Fruit fly (Drosophila melanogaster) whole organism, prepupa: ENCODE results near the gene CG5861.
A peak's percentile ranks its signal among the peaks of the same experiment; 100 is the strongest.

Experiments
- CG10631 ChIP-seq: fragments of 200-800 bp; sonication (Bioruptor generic); optimal IDR thresholded peaks from 2 replicates; lab custom pipeline; 2016; ENCODE audit warnings: missing biosample characterization, missing genetic modification characterization
- CG10669 ChIP-seq: fragments of 200-800 bp; sonication (Bioruptor generic); optimal IDR thresholded peaks from 3 replicates; lab custom pipeline; 2018; ENCODE audit warnings: missing biosample characterization, mild to moderate bottlenecking, missing genetic modification characterization, moderate library complexity
- CG11294 ChIP-seq: fragments of 200-800 bp; sonication (Bioruptor generic); IDR thresholded peaks from 2 replicates; pipeline ENCODE4 v1.3.6; 2022; ENCODE audit warnings: missing biosample characterization, missing genetic modification characterization
- CG11902 ChIP-seq: fragments of 200-800 bp; sonication (Bioruptor generic); optimal IDR thresholded peaks from 3 replicates; lab custom pipeline; 2016; ENCODE audit warnings: missing biosample characterization, missing genetic modification characterization
- CG15336 ChIP-seq: fragments of 200-800 bp; sonication (Bioruptor generic); IDR thresholded peaks from 2 replicates; pipeline ENCODE4 v1.3.6; 2022; ENCODE audit warnings: missing biosample characterization, missing genetic modification characterization
- CG1621 ChIP-seq: fragments of 200-800 bp; sonication (Bioruptor generic); optimal IDR thresholded peaks from 3 replicates; lab custom pipeline; 2018; ENCODE audit warnings: missing biosample characterization, mild to moderate bottlenecking, missing genetic modification characterization
- CG3032 ChIP-seq: fragments of 200-800 bp; optimal IDR thresholded peaks from 2 replicates; lab custom pipeline; 2019; ENCODE audit warnings: missing biosample characterization, mild to moderate bottlenecking, missing genetic modification characterization, moderate library complexity
- CG31627 ChIP-seq: fragments of 200-800 bp; sonication (Bioruptor generic); optimal IDR thresholded peaks from 3 replicates; lab custom pipeline; 2016; ENCODE audit warnings: missing biosample characterization, missing genetic modification characterization
- CG32006 ChIP-seq: fragments of 200-800 bp; sonication (Bioruptor generic); optimal IDR thresholded peaks from 3 replicates; lab custom pipeline; 2017; ENCODE audit warnings: missing biosample characterization, mild to moderate bottlenecking, missing genetic modification characterization
- CG3919 ChIP-seq: fragments of 200-800 bp; sonication (Bioruptor generic); optimal IDR thresholded peaks from 3 replicates; lab custom pipeline; 2016; ENCODE audit warnings: missing biosample characterization, missing genetic modification characterization
- CG4318 ChIP-seq: fragments of 200-800 bp; sonication (Bioruptor generic); optimal IDR thresholded peaks from 3 replicates; lab custom pipeline; 2017; ENCODE audit warnings: missing biosample characterization, mild to moderate bottlenecking, missing genetic modification characterization
- CG6163 ChIP-seq: fragments of 200-800 bp; sonication (Bioruptor generic); IDR thresholded peaks from 3 replicates; pipeline ENCODE4 v1.3.6; 2022; ENCODE audit warnings: missing biosample characterization, missing genetic modification characterization
- CG6276 ChIP-seq: fragments of 200-800 bp; sonication (Bioruptor generic); optimal IDR thresholded peaks from 2 replicates; lab custom pipeline; 2017; ENCODE audit warnings: missing biosample characterization, mild to moderate bottlenecking, missing genetic modification characterization
- CG6808 ChIP-seq: fragments of 200-800 bp; sonication (Bioruptor generic); optimal IDR thresholded peaks from 3 replicates; lab custom pipeline; 2017; ENCODE audit warnings: missing biosample characterization, missing genetic modification characterization, mild to moderate bottlenecking, moderate library complexity, missing genetic modification reagents
- CG6854 ChIP-seq: fragments of 200-800 bp; sonication (Bioruptor generic); optimal IDR thresholded peaks from 2 replicates; lab custom pipeline; 2017; ENCODE audit warnings: missing biosample characterization, mild to moderate bottlenecking, missing genetic modification characterization
- CG8119 ChIP-seq: fragments of 200-800 bp; sonication (Bioruptor generic); IDR thresholded peaks from 3 replicates; pipeline ENCODE4 v1.3.6; 2022; ENCODE audit warnings: missing biosample characterization, missing genetic modification characterization
- CG8632 ChIP-seq: fragments of 200-800 bp; sonication (Bioruptor generic); optimal IDR thresholded peaks from 3 replicates; lab custom pipeline; 2016; ENCODE audit warnings: missing biosample characterization, missing genetic modification characterization
- CG9139 ChIP-seq: fragments of 200-800 bp; sonication (Bioruptor generic); optimal IDR thresholded peaks from 3 replicates; lab custom pipeline; 2017; ENCODE audit warnings: missing biosample characterization, mild to moderate bottlenecking, missing genetic modification characterization
- Eip75B ChIP-seq: fragments of 200-800 bp; sonication (Bioruptor generic); optimal IDR thresholded peaks from 3 replicates; lab custom pipeline; 2016; ENCODE audit warnings: missing biosample characterization, missing genetic modification characterization
- Eip78C ChIP-seq: fragments of 200-800 bp; sonication (Bioruptor generic); peaks from one replicate; lab custom pipeline; 2016; ENCODE audit warnings: missing biosample characterization, missing genetic modification characterization
- Eip93F ChIP-seq: fragments of 200-800 bp; sonication (Bioruptor generic); optimal IDR thresholded peaks from 2 replicates; lab custom pipeline; 2016; ENCODE audit warnings: missing biosample characterization, mild to moderate bottlenecking, missing genetic modification characterization
- Ets21C ChIP-seq: fragments of 200-800 bp; sonication (Bioruptor generic); optimal IDR thresholded peaks from 3 replicates; lab custom pipeline; 2016; ENCODE audit warnings: missing biosample characterization, missing genetic modification characterization
- Ets96B ChIP-seq: fragments of 200-800 bp; optimal IDR thresholded peaks from 2 replicates; lab custom pipeline; 2019; ENCODE audit warnings: missing biosample characterization, mild to moderate bottlenecking, missing genetic modification characterization, moderate library complexity
- Hr38 ChIP-seq: sonication (Bioruptor generic); optimal IDR thresholded peaks from 2 replicates; lab custom pipeline; 2016; ENCODE audit warnings: missing biosample characterization, missing genetic modification characterization
- Hr39 ChIP-seq: fragments of 200-800 bp; sonication (Bioruptor generic); optimal IDR thresholded peaks from 2 replicates; lab custom pipeline; 2016; ENCODE audit warnings: missing biosample characterization, missing genetic modification characterization
- Hr4 ChIP-seq: fragments of 200-800 bp; sonication (Bioruptor generic); optimal IDR thresholded peaks from 3 replicates; lab custom pipeline; 2016; ENCODE audit warnings: missing biosample characterization, missing genetic modification characterization
- Met ChIP-seq: fragments of 200-800 bp; sonication (Bioruptor generic); optimal IDR thresholded peaks from 3 replicates; lab custom pipeline; 2016; ENCODE audit warnings: missing biosample characterization, missing genetic modification characterization
- OdsH ChIP-seq: fragments of 200-800 bp; sonication (Bioruptor generic); optimal IDR thresholded peaks from 3 replicates; lab custom pipeline; 2016; ENCODE audit warnings: missing biosample characterization, missing genetic modification characterization
- Smox ChIP-seq: fragments of 200-800 bp; sonication (Bioruptor generic); optimal IDR thresholded peaks from 3 replicates; lab custom pipeline; 2016; ENCODE audit warnings: missing biosample characterization, missing genetic modification characterization
- Sox14 ChIP-seq: fragments of 200-800 bp; sonication (Bioruptor generic); optimal IDR thresholded peaks from 3 replicates; lab custom pipeline; 2016; ENCODE audit warnings: missing biosample characterization, missing genetic modification characterization
- achi ChIP-seq: fragments of 200-800 bp; sonication (Bioruptor generic); optimal IDR thresholded peaks from 3 replicates; lab custom pipeline; 2016; ENCODE audit warnings: missing biosample characterization, missing genetic modification characterization
- acj6 ChIP-seq: fragments of 200-800 bp; sonication (Bioruptor generic); optimal IDR thresholded peaks from 3 replicates; lab custom pipeline; 2016; ENCODE audit warnings: missing biosample characterization, missing genetic modification characterization
- dac ChIP-seq: fragments of 200-800 bp; sonication (Bioruptor generic); optimal IDR thresholded peaks from 2 replicates; lab custom pipeline; 2017; ENCODE audit warnings: missing biosample characterization, mild to moderate bottlenecking, missing genetic modification characterization
- dsx ChIP-seq: fragments of 200-800 bp; optimal IDR thresholded peaks from 3 replicates; lab custom pipeline; 2019; ENCODE audit warnings: missing biosample characterization, mild to moderate bottlenecking, missing genetic modification characterization, moderate library complexity; ENCODE audit not compliant: poor library complexity, severe bottlenecking
- esn ChIP-seq: fragments of 200-800 bp; sonication (Bioruptor generic); optimal IDR thresholded peaks from 2 replicates; lab custom pipeline; 2016; ENCODE audit warnings: missing biosample characterization, mild to moderate bottlenecking, missing genetic modification characterization, moderate library complexity
- fd59A ChIP-seq: fragments of 200-800 bp; sonication (Bioruptor generic); optimal IDR thresholded peaks from 2 replicates; lab custom pipeline; 2017; ENCODE audit warnings: missing biosample characterization, mild to moderate bottlenecking, missing genetic modification characterization, missing genetic modification reagents
- fd85E ChIP-seq: fragments of 200-800 bp; sonication (Bioruptor generic); optimal IDR thresholded peaks from 3 replicates; lab custom pipeline; 2016; ENCODE audit warnings: missing biosample characterization, missing genetic modification characterization
- fkh ChIP-seq: fragments of 200-800 bp; sonication (Bioruptor generic); optimal IDR thresholded peaks from 3 replicates; lab custom pipeline; 2017; ENCODE audit warnings: missing biosample characterization, mild to moderate bottlenecking, missing genetic modification characterization, moderate library complexity
- lz ChIP-seq: fragments of 200-800 bp; sonication (Bioruptor generic); optimal IDR thresholded peaks from 3 replicates; lab custom pipeline; 2016; ENCODE audit warnings: missing biosample characterization, missing genetic modification characterization
- pdm3 ChIP-seq: fragments of 200-800 bp; sonication (Bioruptor generic); optimal IDR thresholded peaks from 3 replicates; lab custom pipeline; 2016; ENCODE audit warnings: missing biosample characterization, missing genetic modification characterization
- salr ChIP-seq, 2 experiments: fragments of 200-800 bp; sonication (Bioruptor generic); optimal IDR thresholded peaks; 3 replicates each; lab custom pipeline; 2016 to 2018; ENCODE audit warnings: missing biosample characterization in 2 of 2, missing genetic modification characterization in 2 of 2, mild to moderate bottlenecking in 1 of 2
- spab ChIP-seq: fragments of 200-800 bp; sonication (Bioruptor generic); optimal IDR thresholded peaks from 2 replicates; lab custom pipeline; 2017; ENCODE audit warnings: missing biosample characterization, mild to moderate bottlenecking, missing genetic modification characterization, missing genetic modification reagents
- svp ChIP-seq: fragments of 200-800 bp; sonication (Bioruptor generic); peaks from one replicate; lab custom pipeline; 2016; ENCODE audit warnings: missing biosample characterization, missing genetic modification characterization
- topi ChIP-seq: fragments of 200-800 bp; sonication (Bioruptor generic); optimal IDR thresholded peaks from 3 replicates; lab custom pipeline; 2016; ENCODE audit warnings: missing biosample characterization, missing genetic modification characterization
- vri ChIP-seq: fragments of 200-800 bp; sonication (Bioruptor generic); optimal IDR thresholded peaks from 3 replicates; lab custom pipeline; 2016; ENCODE audit warnings: missing biosample characterization, mild to moderate bottlenecking, missing genetic modification characterization

Gene CG5861

DNA sequence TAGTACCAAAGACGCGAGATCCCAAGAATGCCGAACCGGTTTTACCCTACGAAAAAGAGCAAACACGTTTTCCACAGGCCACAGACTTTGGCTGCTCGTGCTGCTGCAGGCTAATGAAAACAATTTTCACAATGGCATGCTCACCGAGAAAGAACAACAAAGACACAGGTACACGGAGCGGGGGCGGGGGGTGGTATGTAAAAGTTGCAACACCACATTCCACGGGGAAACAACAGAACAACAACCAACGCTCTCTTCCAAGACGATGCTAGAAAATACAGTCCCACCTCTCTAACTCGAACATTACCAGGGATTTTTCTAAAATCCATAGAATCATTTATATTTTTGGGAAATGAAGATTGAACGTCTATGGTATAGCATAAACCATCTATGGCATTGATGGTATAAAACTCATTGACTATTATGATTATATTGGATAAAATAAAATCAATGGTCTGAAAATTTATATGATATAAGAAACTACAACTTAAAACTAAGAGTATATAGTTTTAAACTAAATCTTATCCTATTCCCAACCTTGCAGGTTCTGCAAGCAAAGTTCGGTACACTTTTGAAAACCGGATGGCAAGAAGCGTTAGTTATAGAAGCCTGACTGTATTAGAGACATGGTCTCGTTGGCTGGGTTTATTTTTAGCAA lies 25.6 kb downstream of the CG5861 start:
- TF ChIP-seq OdsH (peak; percentile 44), CG10669 (GFP tag; lab: Kevin White, UChicago) (peak; percentile 4), CG6163 (no peak), CG8632 (GFP tag; lab: Kevin White, UChicago) (no peak), CG4318 (GFP tag; lab: Kevin White, UChicago) (peak; percentile 51), spab (GFP tag; lab: Kevin White, UChicago) (no peak), Hr39 (GFP tag; lab: Kevin White, UChicago) (peak; percentile 13), CG11294 (GFP tag; lab: Robert Waterston, UW) (no peak), Hr38 (GFP tag; lab: Kevin White, UChicago) (no peak), CG3032 (tag; lab: Kevin White, UChicago) (peak; percentile 50), acj6 (GFP tag; lab: Kevin White, UChicago) (peak; percentile 50), CG6808 (GFP tag; lab: Kevin White, UChicago) (peak; percentile 45), Smox (peak; percentile 15), Met (GFP tag; lab: Kevin White, UChicago) (peak; percentile 50), CG9139 (GFP tag; lab: Kevin White, UChicago) (no peak), dsx (GFP tag; lab: Kevin White, UChicago) (peak; percentile 16), Eip75B (GFP tag; lab: Kevin White, UChicago) (peak; percentile 34), Ets21C (GFP tag; lab: Kevin White, UChicago) (no peak), vri (GFP tag; lab: Kevin White, UChicago) (no peak), dac (GFP tag; lab: Kevin White, UChicago) (no peak), salr (GFP tag; optimal IDR thresholded peaks at IDR 0.05; lab: Kevin White, UChicago) (peak in 1 of 2 experiments; percentile 46), esn (GFP tag; lab: Kevin White, UChicago) (no peak), Eip93F (no peak), CG3919 (peak; percentile 1), topi (GFP tag; lab: Kevin White, UChicago) (peak; percentile 4), fd85E (GFP tag; lab: Kevin White, UChicago) (no peak), CG6276 (peak; percentile 11), Sox14 (GFP tag; lab: Kevin White, UChicago) (peak; percentile 43), achi (GFP tag; lab: Kevin White, UChicago) (peak; percentile 50), CG6854 (GFP tag; lab: Kevin White, UChicago) (no peak), CG8119 (GFP tag; lab: Robert Waterston, UW) (peak; percentile 62), svp (GFP tag; lab: Kevin White, UChicago) (peak; percentile 44), lz (GFP tag; lab: Kevin White, UChicago) (peak; percentile 9), Ets96B (tag; lab: Kevin White, UChicago) (peak; percentile 38), CG32006 (GFP tag; lab: Kevin White, UChicago) (peak; percentile 81), CG1621 (no peak), fkh (GFP tag; lab: Kevin White, UChicago) (no peak), CG15336 (GFP tag; lab: Robert Waterston, UW) (peak; percentile 40; the same call in 1 of the 2 replicates), CG31627 (GFP tag; lab: Kevin White, UChicago) (peak; percentile 6), pdm3 (GFP tag; lab: Kevin White, UChicago) (peak; percentile 56), fd59A (GFP tag; lab: Kevin White, UChicago) (peak; percentile 38), CG11902 (no peak), Eip78C (GFP tag; lab: Kevin White, UChicago) (peak; percentile 67), CG10631 (peak; percentile 62), Hr4 (GFP tag; lab: Kevin White, UChicago) (peak; percentile 52)
